Worm (Caenorhabditis elegans): ENCODE data around the gene K12B6.9.

ce11 chrV:6243260-6243659 is 49.2 kb downstream of the K12B6.9 start:
- TF ChIP-seq pag-3 (tag; optimal IDR thresholded peaks at IDR 0.05; ENCODE audit: borderline replicate concordance) (no peak), odd-2 (tag; optimal IDR thresholded peaks at IDR 0.05) (no peak), tbx-2 (tag; optimal IDR thresholded peaks at IDR 0.05) (no peak), dve-1 (tag; optimal IDR thresholded peaks at IDR 0.05) (no peak)

Measured in whole organism, late embryonic.